Fruit fly (Drosophila melanogaster) whole organism: Measurements from ENCODE around the gene crm.

Experiments
- CG8478 ChIP-seq: fragments of >200 bp; optimal IDR thresholded peaks from 2 replicates; lab custom pipeline; 2018; ENCODE audit warnings: inconsistent platforms
- EcR ChIP-seq, 2 experiments: fragments of >200 bp; optimal IDR thresholded peaks; 2 replicates each; lab custom pipeline; 2017; ENCODE audit warnings: missing biosample characterization in 2 of 2, missing genetic modification characterization in 2 of 2, missing genetic modification reagents in 2 of 2
- pan ChIP-seq: fragments of >200 bp; optimal IDR thresholded peaks from 2 replicates; lab custom pipeline; 2017
- psq ChIP-seq: fragments of >200 bp; optimal IDR thresholded peaks from 2 replicates; lab custom pipeline; 2017
- usp ChIP-seq: fragments of >200 bp; optimal IDR thresholded peaks from 2 replicates; lab custom pipeline; 2017; ENCODE audit warnings: missing biosample characterization, missing genetic modification characterization, mixed read lengths

DNA sequence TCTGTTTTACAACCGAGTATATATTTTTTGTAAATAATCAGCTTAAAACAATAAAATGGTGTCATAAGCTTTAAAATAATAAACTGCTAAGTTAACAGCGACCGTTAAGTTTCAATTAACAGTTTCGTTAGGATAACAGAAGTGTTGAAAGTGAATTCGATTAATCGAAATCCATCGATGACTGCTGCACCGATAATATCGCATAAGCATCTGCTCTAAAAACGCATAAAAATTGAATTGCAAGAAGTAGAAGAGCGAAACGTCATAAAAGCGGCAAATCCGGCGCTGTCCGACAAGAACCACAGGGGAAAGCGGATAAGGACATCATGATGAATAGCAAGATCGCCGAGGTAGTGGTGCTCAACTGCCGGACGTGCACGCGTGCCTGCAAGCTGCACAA, 11.1 kb downstream of the crm start, which contains the start of gene dwg:
- TF ChIP-seq CG8478 (lab: Kevin White, UChicago) (no peak), usp (GFP tag; lab: Kevin White, UChicago) (no peak), pan (no peak), psq (lab: Kevin White, UChicago) (no peak), EcR (GFP tag; optimal IDR thresholded peaks at IDR 0.05; lab: Kevin White, UChicago) (no peak)
